Worm (Caenorhabditis elegans) whole organism, young adult: ENCODE measurements around the gene K09F5.4.

ENCODE experiments used
- C17E4.6 ChIP-seq: fragments of 200-800 bp; sonication (Bioruptor generic); IDR thresholded peaks from 2 replicates; pipeline ENCODE4 v1.3.6; 2022; ENCODE audit warnings: missing genetic modification reagents, missing genetic modification characterization, missing compliant biosample characterization
- Y95B8A.8 ChIP-seq: fragments of 200-800 bp; sonication (Bioruptor generic); IDR thresholded peaks from 2 replicates; pipeline ENCODE4 v1.3.6; 2022; ENCODE audit warnings: missing genetic modification reagents, missing genetic modification characterization, missing compliant biosample characterization
- efl-1 ChIP-seq: fragments of 150-350 bp; optimal IDR thresholded peaks from 2 replicates; lab custom pipeline; 2014; ENCODE audit warnings: missing biosample characterization, missing genetic modification reagents, missing genetic modification characterization
- egl-18 ChIP-seq: fragments of 200-800 bp; sonication (Bioruptor generic); IDR thresholded peaks from 2 replicates; pipeline ENCODE4 v1.3.6; 2022; ENCODE audit warnings: missing genetic modification reagents, missing genetic modification characterization, missing compliant biosample characterization
- nfyb-1 ChIP-seq: fragments of 200-800 bp; sonication (Bioruptor generic); IDR thresholded peaks from 2 replicates; pipeline ENCODE4 v1.3.6; 2022; ENCODE audit warnings: missing genetic modification reagents, missing genetic modification characterization, missing compliant biosample characterization
- snpc-1.1 ChIP-seq: sonication (generic microtip); optimal IDR thresholded peaks from 2 replicates; lab custom pipeline; 2017; ENCODE audit warnings: missing genetic modification characterization, mild to moderate bottlenecking, missing compliant biosample characterization, antibody characterized with exemption, moderate library complexity, missing genotype, missing genetic modification reagents; ENCODE audit not compliant: insufficient read depth

ce11 chrX:7710187-7710586, 356 bp downstream of the K09F5.4 start:
- TF ChIP-seq snpc-1.1 (tag; lab: Kevin White, UChicago) (no peak), efl-1 (GFP tag; lab: Kevin White, UChicago) (no peak), nfyb-1 (GFP tag; lab: Robert Waterston, UW) (no peak), Y95B8A.8 (GFP tag; lab: Robert Waterston, UW) (no peak), C17E4.6 (GFP tag; lab: Robert Waterston, UW) (no peak), egl-18 (GFP tag; lab: Robert Waterston, UW) (no peak)
